Fruit fly (Drosophila melanogaster): ENCODE data around the gene CG14932.

CG14932 gene

dm6 chr2L:11833786-11834185, 44.1 kb downstream of the CG14932 start, which contains the start of gene CG45011:
Gene CG45011, plus strand, starts transcription at chr2L:11834086.
- no peak for TF ChIP-seq EcR (GFP tag; optimal IDR thresholded peaks at IDR 0.05)
- no peak for TF ChIP-seq usp (GFP tag; optimal IDR thresholded peaks at IDR 0.05)

dm6 chr2L:11834308-11834707, 44.6 kb downstream of the CG14932 start, which contains the start of gene CG45012:
Gene CG45012, plus strand, starts transcription at chr2L:11834608.
- no peak for TF ChIP-seq EcR (GFP tag; optimal IDR thresholded peaks at IDR 0.05)
- no peak for TF ChIP-seq pan (optimal IDR thresholded peaks at IDR 0.05)
- no peak for TF ChIP-seq Dll (optimal IDR thresholded peaks at IDR 0.05)
- TF ChIP-seq psq (optimal IDR thresholded peaks at IDR 0.05) = no peak
- TF ChIP-seq CG8478 (optimal IDR thresholded peaks at IDR 0.05) = no peak

- TF ChIP-seq CG8478 (optimal IDR thresholded peaks at IDR 0.05) = no peak
- no peak for TF ChIP-seq EcR (GFP tag; optimal IDR thresholded peaks at IDR 0.05)
- no peak for TF ChIP-seq usp (GFP tag; optimal IDR thresholded peaks at IDR 0.05)
Measured at dm6 chr2L:11836943-11837342, 47.2 kb downstream of the CG14932 start, which contains the start of gene Sfp33A4. Gene Sfp33A4, plus strand, starts transcription at chr2L:11837243.

- TF ChIP-seq pan (optimal IDR thresholded peaks at IDR 0.05) (no peak), EcR (GFP tag; optimal IDR thresholded peaks at IDR 0.05) (no peak), psq (optimal IDR thresholded peaks at IDR 0.05) (no peak), Dll (optimal IDR thresholded peaks at IDR 0.05) (no peak), usp (GFP tag; optimal IDR thresholded peaks at IDR 0.05) (no peak), CG8478 (optimal IDR thresholded peaks at IDR 0.05) (no peak)
Measured at dm6 chr2L:11837413-11837812, 47.7 kb downstream of the CG14932 start, which contains the start of gene Sfp33A2. Gene Sfp33A2, plus strand, starts transcription at chr2L:11837713.

- TF ChIP-seq psq (optimal IDR thresholded peaks at IDR 0.05) (no peak), EcR (GFP tag; optimal IDR thresholded peaks at IDR 0.05) (no peak), pan (optimal IDR thresholded peaks at IDR 0.05) (no peak), CG8478 (optimal IDR thresholded peaks at IDR 0.05) (no peak), usp (GFP tag; optimal IDR thresholded peaks at IDR 0.05) (no peak), Dll (optimal IDR thresholded peaks at IDR 0.05) (no peak)
Measured at dm6 chr2L:11839612-11840011, 49.9 kb downstream of the CG14932 start, which contains the start of gene Sfp33A3. Gene Sfp33A3, plus strand, starts transcription at chr2L:11839912.

- TF ChIP-seq psq (optimal IDR thresholded peaks at IDR 0.05) (no peak), pan (optimal IDR thresholded peaks at IDR 0.05) (no peak), EcR (GFP tag; optimal IDR thresholded peaks at IDR 0.05) (no peak), CG8478 (optimal IDR thresholded peaks at IDR 0.05) (no peak), usp (GFP tag; optimal IDR thresholded peaks at IDR 0.05) (no peak), Dll (optimal IDR thresholded peaks at IDR 0.05) (no peak)
Measured at dm6 chr2L:11840391-11840790, 50.7 kb downstream of the CG14932 start, which contains the start of gene CG31704. Gene CG31704, plus strand, starts transcription at chr2L:11840691.
